Worm (Caenorhabditis elegans): ENCODE measurements around the gene ehn-3.

ehn-3 gene

DNA sequence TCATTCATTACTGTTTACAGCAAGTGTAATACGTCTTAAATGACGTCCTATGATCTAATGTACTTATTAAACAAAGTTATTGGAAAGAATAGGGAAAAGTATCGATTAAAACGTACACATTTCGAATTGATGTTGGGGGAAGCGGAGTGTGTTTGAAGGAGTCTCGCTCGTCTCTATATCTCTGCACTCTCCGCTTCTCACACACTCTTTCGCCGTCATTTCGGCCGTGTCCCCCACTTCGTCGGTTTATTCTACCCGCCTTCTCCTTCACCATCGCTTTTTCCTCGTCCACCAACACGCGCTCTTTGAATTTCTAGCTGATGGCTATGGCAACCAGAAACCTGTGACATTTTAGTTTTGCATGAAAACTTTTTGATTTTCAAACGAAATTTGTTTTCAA is 50.2 kb downstream of the ehn-3 start:
- TF ChIP-seq him-1 (tag; optimal IDR thresholded peaks at IDR 0.05), result no peak
- TF ChIP-seq W03F9.2 (tag; optimal IDR thresholded peaks at IDR 0.05), result peak; percentile 46

DNA sequence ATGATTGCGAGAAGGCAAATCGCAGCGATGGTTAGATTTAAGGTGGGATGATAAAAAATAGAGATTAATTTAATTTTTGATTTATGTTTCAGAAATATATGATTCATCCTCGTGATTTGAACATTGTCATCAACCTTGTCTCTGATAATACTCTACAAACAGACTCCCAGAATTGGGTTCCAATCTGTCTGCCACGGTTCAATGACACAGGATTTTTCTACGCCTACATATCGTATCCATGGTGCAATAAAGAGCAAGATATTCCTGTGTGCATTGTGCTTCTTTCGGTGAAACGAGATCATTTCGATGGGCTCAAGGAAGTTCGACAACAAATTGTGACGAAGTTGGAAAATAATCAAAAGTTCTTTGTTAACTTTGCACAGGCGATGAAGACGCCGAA is 51.1 kb downstream of the ehn-3 start:
- TF ChIP-seq W03F9.2 (tag; optimal IDR thresholded peaks at IDR 0.05), result no peak
- TF ChIP-seq him-1 (tag; optimal IDR thresholded peaks at IDR 0.05), result no peak
- TF ChIP-seq dao-5 (tag; optimal IDR thresholded peaks at IDR 0.05), result no peak
